Fruit fly (Drosophila melanogaster) whole organism, prepupa: ENCODE measurements around the gene CG34432.

ENCODE experiments used
- Blimp-1 ChIP-seq: fragments of 200-800 bp; sonication (Bioruptor generic); optimal IDR thresholded peaks from 3 replicates; lab custom pipeline; 2017; ENCODE audit warnings: missing biosample characterization, missing genetic modification characterization, mild to moderate bottlenecking, moderate library complexity, missing genetic modification reagents
- CG10631 ChIP-seq: fragments of 200-800 bp; sonication (Bioruptor generic); optimal IDR thresholded peaks from 2 replicates; lab custom pipeline; 2016; ENCODE audit warnings: missing biosample characterization, missing genetic modification characterization
- CG11762 ChIP-seq: fragments of 200-800 bp; sonication (Bioruptor generic); optimal IDR thresholded peaks from 3 replicates; lab custom pipeline; 2016; ENCODE audit warnings: missing biosample characterization, missing genetic modification characterization; ENCODE audit not compliant: insufficient read depth
- CG1621 ChIP-seq: fragments of 200-800 bp; sonication (Bioruptor generic); optimal IDR thresholded peaks from 3 replicates; lab custom pipeline; 2018; ENCODE audit warnings: missing biosample characterization, mild to moderate bottlenecking, missing genetic modification characterization
- CG16779 ChIP-seq: fragments of 200-800 bp; sonication (Bioruptor generic); optimal IDR thresholded peaks from 3 replicates; lab custom pipeline; 2017; ENCODE audit warnings: missing biosample characterization, mild to moderate bottlenecking, missing genetic modification characterization
- CG3032 ChIP-seq: fragments of 200-800 bp; optimal IDR thresholded peaks from 2 replicates; lab custom pipeline; 2019; ENCODE audit warnings: missing biosample characterization, mild to moderate bottlenecking, missing genetic modification characterization, moderate library complexity
- CG31627 ChIP-seq: fragments of 200-800 bp; sonication (Bioruptor generic); optimal IDR thresholded peaks from 3 replicates; lab custom pipeline; 2016; ENCODE audit warnings: missing biosample characterization, missing genetic modification characterization
- CG4318 ChIP-seq: fragments of 200-800 bp; sonication (Bioruptor generic); optimal IDR thresholded peaks from 3 replicates; lab custom pipeline; 2017; ENCODE audit warnings: missing biosample characterization, mild to moderate bottlenecking, missing genetic modification characterization
- CG6163 ChIP-seq: fragments of 200-800 bp; sonication (Bioruptor generic); IDR thresholded peaks from 3 replicates; pipeline ENCODE4 v1.3.6; 2022; ENCODE audit warnings: missing biosample characterization, missing genetic modification characterization
- CG6276 ChIP-seq: fragments of 200-800 bp; sonication (Bioruptor generic); optimal IDR thresholded peaks from 2 replicates; lab custom pipeline; 2017; ENCODE audit warnings: missing biosample characterization, mild to moderate bottlenecking, missing genetic modification characterization
- CG6854 ChIP-seq: fragments of 200-800 bp; sonication (Bioruptor generic); optimal IDR thresholded peaks from 2 replicates; lab custom pipeline; 2017; ENCODE audit warnings: missing biosample characterization, mild to moderate bottlenecking, missing genetic modification characterization
- CG7368 ChIP-seq: fragments of 200-800 bp; sonication (Bioruptor generic); optimal IDR thresholded peaks from 3 replicates; lab custom pipeline; 2016; ENCODE audit warnings: missing biosample characterization, missing genetic modification characterization
- CG8119 ChIP-seq: fragments of 200-800 bp; sonication (Bioruptor generic); IDR thresholded peaks from 3 replicates; pipeline ENCODE4 v1.3.6; 2022; ENCODE audit warnings: missing biosample characterization, missing genetic modification characterization
- CG8632 ChIP-seq: fragments of 200-800 bp; sonication (Bioruptor generic); optimal IDR thresholded peaks from 3 replicates; lab custom pipeline; 2016; ENCODE audit warnings: missing biosample characterization, missing genetic modification characterization
- CG9139 ChIP-seq: fragments of 200-800 bp; sonication (Bioruptor generic); optimal IDR thresholded peaks from 3 replicates; lab custom pipeline; 2017; ENCODE audit warnings: missing biosample characterization, mild to moderate bottlenecking, missing genetic modification characterization
- Eip75B ChIP-seq: fragments of 200-800 bp; sonication (Bioruptor generic); optimal IDR thresholded peaks from 3 replicates; lab custom pipeline; 2016; ENCODE audit warnings: missing biosample characterization, missing genetic modification characterization
- Eip78C ChIP-seq: fragments of 200-800 bp; sonication (Bioruptor generic); peaks from one replicate; lab custom pipeline; 2016; ENCODE audit warnings: missing biosample characterization, missing genetic modification characterization
- Eip93F ChIP-seq: fragments of 200-800 bp; sonication (Bioruptor generic); optimal IDR thresholded peaks from 2 replicates; lab custom pipeline; 2016; ENCODE audit warnings: missing biosample characterization, mild to moderate bottlenecking, missing genetic modification characterization
- Ets21C ChIP-seq: fragments of 200-800 bp; sonication (Bioruptor generic); optimal IDR thresholded peaks from 3 replicates; lab custom pipeline; 2016; ENCODE audit warnings: missing biosample characterization, missing genetic modification characterization
- Ets96B ChIP-seq: fragments of 200-800 bp; optimal IDR thresholded peaks from 2 replicates; lab custom pipeline; 2019; ENCODE audit warnings: missing biosample characterization, mild to moderate bottlenecking, missing genetic modification characterization, moderate library complexity
- Hr38 ChIP-seq: sonication (Bioruptor generic); optimal IDR thresholded peaks from 2 replicates; lab custom pipeline; 2016; ENCODE audit warnings: missing biosample characterization, missing genetic modification characterization
- Hr4 ChIP-seq: fragments of 200-800 bp; sonication (Bioruptor generic); optimal IDR thresholded peaks from 3 replicates; lab custom pipeline; 2016; ENCODE audit warnings: missing biosample characterization, missing genetic modification characterization
- Met ChIP-seq: fragments of 200-800 bp; sonication (Bioruptor generic); optimal IDR thresholded peaks from 3 replicates; lab custom pipeline; 2016; ENCODE audit warnings: missing biosample characterization, missing genetic modification characterization
- OdsH ChIP-seq: fragments of 200-800 bp; sonication (Bioruptor generic); optimal IDR thresholded peaks from 3 replicates; lab custom pipeline; 2016; ENCODE audit warnings: missing biosample characterization, missing genetic modification characterization
- Smox ChIP-seq: fragments of 200-800 bp; sonication (Bioruptor generic); optimal IDR thresholded peaks from 3 replicates; lab custom pipeline; 2016; ENCODE audit warnings: missing biosample characterization, missing genetic modification characterization
- Sox102F ChIP-seq: fragments of 200-800 bp; sonication (Bioruptor generic); optimal IDR thresholded peaks from 2 replicates; lab custom pipeline; 2016; ENCODE audit warnings: missing biosample characterization, mild to moderate bottlenecking, missing genetic modification characterization
- Sox15 ChIP-seq: fragments of 200-800 bp; sonication (Bioruptor generic); optimal IDR thresholded peaks from 3 replicates; lab custom pipeline; 2016; ENCODE audit warnings: missing biosample characterization, missing genetic modification characterization
- achi ChIP-seq: fragments of 200-800 bp; sonication (Bioruptor generic); optimal IDR thresholded peaks from 3 replicates; lab custom pipeline; 2016; ENCODE audit warnings: missing biosample characterization, missing genetic modification characterization
- acj6 ChIP-seq: fragments of 200-800 bp; sonication (Bioruptor generic); optimal IDR thresholded peaks from 3 replicates; lab custom pipeline; 2016; ENCODE audit warnings: missing biosample characterization, missing genetic modification characterization
- dsx ChIP-seq: fragments of 200-800 bp; optimal IDR thresholded peaks from 3 replicates; lab custom pipeline; 2019; ENCODE audit warnings: missing biosample characterization, mild to moderate bottlenecking, missing genetic modification characterization, moderate library complexity; ENCODE audit not compliant: poor library complexity, severe bottlenecking
- eg ChIP-seq: fragments of 200-800 bp; sonication (Bioruptor generic); IDR thresholded peaks from 3 replicates; pipeline ENCODE4 v1.3.6; 2022; ENCODE audit warnings: missing biosample characterization, missing genetic modification characterization
- esn ChIP-seq: fragments of 200-800 bp; sonication (Bioruptor generic); optimal IDR thresholded peaks from 2 replicates; lab custom pipeline; 2016; ENCODE audit warnings: missing biosample characterization, mild to moderate bottlenecking, missing genetic modification characterization, moderate library complexity
- fd59A ChIP-seq: fragments of 200-800 bp; sonication (Bioruptor generic); optimal IDR thresholded peaks from 2 replicates; lab custom pipeline; 2017; ENCODE audit warnings: missing biosample characterization, mild to moderate bottlenecking, missing genetic modification characterization, missing genetic modification reagents
- fkh ChIP-seq: fragments of 200-800 bp; sonication (Bioruptor generic); optimal IDR thresholded peaks from 3 replicates; lab custom pipeline; 2017; ENCODE audit warnings: missing biosample characterization, mild to moderate bottlenecking, missing genetic modification characterization, moderate library complexity
- lz ChIP-seq: fragments of 200-800 bp; sonication (Bioruptor generic); optimal IDR thresholded peaks from 3 replicates; lab custom pipeline; 2016; ENCODE audit warnings: missing biosample characterization, missing genetic modification characterization
- net ChIP-seq: fragments of 200-800 bp; sonication (Bioruptor generic); optimal IDR thresholded peaks from 3 replicates; lab custom pipeline; 2016; ENCODE audit warnings: missing biosample characterization, missing genetic modification characterization
- pdm3 ChIP-seq: fragments of 200-800 bp; sonication (Bioruptor generic); optimal IDR thresholded peaks from 3 replicates; lab custom pipeline; 2016; ENCODE audit warnings: missing biosample characterization, missing genetic modification characterization
- salr ChIP-seq, 2 experiments: fragments of 200-800 bp; sonication (Bioruptor generic); optimal IDR thresholded peaks; 3 replicates each; lab custom pipeline; 2016 to 2018; ENCODE audit warnings: missing biosample characterization in 2 of 2, missing genetic modification characterization in 2 of 2, mild to moderate bottlenecking in 1 of 2
- spab ChIP-seq: fragments of 200-800 bp; sonication (Bioruptor generic); optimal IDR thresholded peaks from 2 replicates; lab custom pipeline; 2017; ENCODE audit warnings: missing biosample characterization, mild to moderate bottlenecking, missing genetic modification characterization, missing genetic modification reagents
- ss ChIP-seq, 2 experiments: fragments of 200-800 bp; sonication (Bioruptor generic); optimal IDR thresholded peaks; 2 replicates in 1 of 2; 3 replicates in 1 of 2; lab custom pipeline; 2017 to 2018; ENCODE audit warnings: mild to moderate bottlenecking in 2 of 2, missing biosample characterization in 2 of 2, missing genetic modification characterization in 2 of 2, moderate library complexity in 1 of 2
- svp ChIP-seq: fragments of 200-800 bp; sonication (Bioruptor generic); peaks from one replicate; lab custom pipeline; 2016; ENCODE audit warnings: missing biosample characterization, missing genetic modification characterization
- topi ChIP-seq: fragments of 200-800 bp; sonication (Bioruptor generic); optimal IDR thresholded peaks from 3 replicates; lab custom pipeline; 2016; ENCODE audit warnings: missing biosample characterization, missing genetic modification characterization
- vri ChIP-seq: fragments of 200-800 bp; sonication (Bioruptor generic); optimal IDR thresholded peaks from 3 replicates; lab custom pipeline; 2016; ENCODE audit warnings: missing biosample characterization, mild to moderate bottlenecking, missing genetic modification characterization

The CG34432 gene

DNA sequence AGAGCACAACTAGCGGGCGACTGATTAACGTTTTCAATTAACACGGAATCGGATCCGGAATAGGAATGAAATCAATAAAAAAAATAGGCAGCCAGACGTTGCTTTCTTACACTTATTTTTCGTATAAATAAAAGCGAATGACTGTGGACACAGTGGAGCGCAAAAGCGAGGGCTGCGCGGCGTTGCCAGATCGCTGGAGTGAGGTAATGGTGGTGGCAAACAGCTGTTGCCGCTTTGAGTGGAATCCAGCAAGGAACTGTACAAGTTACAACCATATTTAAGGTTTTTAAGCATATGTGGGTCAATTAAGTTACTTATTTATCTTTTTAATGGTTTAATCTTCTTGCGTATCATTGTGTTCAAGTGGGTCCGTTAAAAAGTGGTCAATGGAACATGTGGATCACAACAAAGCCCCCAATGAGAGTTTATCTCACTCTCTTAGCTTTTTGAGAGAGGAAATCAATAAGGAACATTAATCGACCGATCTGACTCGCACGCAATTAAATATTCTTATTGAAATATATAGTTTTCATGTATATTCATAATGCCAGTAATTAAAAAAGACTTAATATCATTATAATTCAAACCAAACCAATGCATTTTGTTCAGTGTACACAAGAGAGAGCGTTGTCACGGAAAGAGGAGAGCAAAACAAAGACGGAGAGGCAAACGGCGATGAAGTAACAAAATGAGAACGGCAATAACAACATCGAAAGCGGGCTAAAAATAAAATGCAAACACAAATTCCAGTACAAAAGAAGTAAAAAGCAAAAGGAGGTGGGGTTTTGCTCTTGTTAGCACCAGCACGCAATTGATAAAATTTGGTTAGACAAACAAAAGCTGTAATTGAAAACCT, 48.6 kb upstream of the CG34432 start (continued):
- TF ChIP-seq Sox102F (GFP tag; lab: Kevin White, UChicago) (peak; percentile 96), CG9139 (GFP tag; lab: Kevin White, UChicago) (peak; percentile 80), spab (GFP tag; lab: Kevin White, UChicago) (peak; percentile 65), salr (GFP tag; optimal IDR thresholded peaks at IDR 0.05; lab: Kevin White, UChicago) (peak; percentile 74 to 89), CG6854 (GFP tag; lab: Kevin White, UChicago) (peak; percentile 24), CG8119 (peak; percentile 95), Hr4 (peak; percentile 94), CG3032 (tag; lab: Kevin White, UChicago) (peak; percentile 81), svp (GFP tag; lab: Kevin White, UChicago) (peak; percentile 96), OdsH (GFP tag; lab: Kevin White, UChicago) (peak; percentile 91), lz (peak; percentile 93), CG6276 (GFP tag; lab: Kevin White, UChicago) (peak; percentile 86), CG31627 (GFP tag; lab: Kevin White, UChicago) (peak; percentile 90), fkh (GFP tag; lab: Kevin White, UChicago) (peak; percentile 52), Ets21C (GFP tag; lab: Kevin White, UChicago) (peak; percentile 83), CG6163 (GFP tag; lab: Robert Waterston, UW) (peak; percentile 98), ss (GFP tag; optimal IDR thresholded peaks at IDR 0.05; lab: Kevin White, UChicago) (peak; percentile 57 to 80), Met (GFP tag; lab: Kevin White, UChicago) (peak; percentile 93), CG10631 (GFP tag; lab: Kevin White, UChicago) (peak; percentile 90)
- TF ChIP-seq, all 60 proteins: peak for 59

DNA sequence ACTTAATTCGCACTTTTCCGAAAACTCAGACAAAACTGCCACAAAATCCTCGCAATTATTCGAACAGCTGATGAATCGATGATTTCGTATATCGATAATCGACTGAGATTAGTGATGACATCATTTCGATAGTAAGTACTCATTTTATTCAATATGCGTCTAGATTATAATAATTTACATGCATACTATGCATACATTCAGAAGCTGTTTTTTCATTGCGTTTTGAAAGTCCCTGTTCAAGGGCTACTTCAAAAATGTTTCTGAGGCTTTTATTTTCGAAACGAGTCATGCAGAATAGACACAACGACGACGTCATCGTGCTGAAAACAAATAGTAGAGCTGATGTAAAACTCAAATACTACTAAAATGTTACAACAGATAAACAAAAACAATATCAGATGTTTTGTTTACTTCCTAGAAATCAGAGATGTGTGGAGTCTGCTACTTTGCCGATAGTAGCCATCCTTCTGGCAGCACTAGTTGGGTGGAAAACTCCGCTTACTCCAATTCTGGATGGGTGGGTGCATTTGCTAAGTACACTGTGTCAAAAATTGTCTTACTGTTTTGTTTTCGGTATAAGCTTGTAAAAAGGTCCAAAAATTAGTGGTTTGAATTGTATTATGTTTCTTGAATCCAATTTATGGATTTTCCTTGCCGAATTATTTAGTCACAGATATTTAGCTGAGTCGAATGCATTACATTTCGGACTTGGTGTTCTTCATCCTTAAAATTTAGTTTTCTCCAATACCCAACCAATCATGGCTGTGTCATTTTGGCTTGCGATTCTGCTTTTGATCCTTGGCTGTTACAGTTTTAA, 47.3 kb upstream of the CG34432 start, which contains the start of the genes CG2246 and CG31021:
TSS of gene CG2246 (minus strand) at position 50 of the 817 bp plus-strand sequence.
TSS of gene CG31021 (plus strand) at position 767 of the 817 bp plus-strand sequence.
- TF ChIP-seq vri (no peak), Eip93F (GFP tag; lab: Kevin White, UChicago) (peak; percentile 6), fkh (GFP tag; lab: Kevin White, UChicago) (peak; percentile 88), acj6 (GFP tag; lab: Kevin White, UChicago) (peak; percentile 30), CG16779 (tag; lab: Kevin White, UChicago) (no peak), Smox (GFP tag; lab: Kevin White, UChicago) (peak; percentile 34), dsx (GFP tag; lab: Kevin White, UChicago) (no peak), CG4318 (no peak), CG31627 (GFP tag; lab: Kevin White, UChicago) (peak; percentile 51), CG6276 (GFP tag; lab: Kevin White, UChicago) (no peak), Hr38 (GFP tag; lab: Kevin White, UChicago) (no peak), OdsH (GFP tag; lab: Kevin White, UChicago) (peak; percentile 34), CG8119 (0 out of 3 replicates have a peak, but pooled peaks have one; percentile 14), CG11762 (no peak), net (no peak), Blimp-1 (GFP tag; lab: Kevin White, UChicago) (no peak), esn (GFP tag; lab: Kevin White, UChicago) (peak; percentile 52), eg (peak; percentile 47), CG6854 (GFP tag; lab: Kevin White, UChicago) (no peak), Eip78C (peak; percentile 67), CG6163 (GFP tag; lab: Robert Waterston, UW) (peak; percentile 54; the same call in 2 of the 3 replicates), Sox102F (GFP tag; lab: Kevin White, UChicago) (peak; percentile 0), pdm3 (GFP tag; lab: Kevin White, UChicago) (peak; percentile 2), svp (GFP tag; lab: Kevin White, UChicago) (peak; percentile 82), topi (GFP tag; lab: Kevin White, UChicago) (peak; percentile 21), Ets96B (tag; lab: Kevin White, UChicago) (no peak), fd59A (GFP tag; lab: Kevin White, UChicago) (no peak), CG1621 (tag; lab: Kevin White, UChicago) (no peak), salr (GFP tag; optimal IDR thresholded peaks at IDR 0.05; lab: Kevin White, UChicago) (no peak), CG8632 (GFP tag; lab: Kevin White, UChicago) (no peak), Sox15 (GFP tag; lab: Kevin White, UChicago) (no peak), CG10631 (GFP tag; lab: Kevin White, UChicago) (peak; percentile 58), Hr4 (peak; percentile 29), Eip75B (GFP tag; lab: Kevin White, UChicago) (peak; percentile 13), lz (peak; percentile 55), CG7368 (GFP tag; lab: Kevin White, UChicago) (peak; percentile 2), achi (no peak)
